Worm (Caenorhabditis elegans) whole organism, L1 larva: ENCODE data around the gene egl-6.

Source experiments
- C04F5.9 ChIP-seq: sonication (generic microtip); optimal IDR thresholded peaks from 2 replicates; lab custom pipeline; 2016; ENCODE audit warnings: missing genetic modification characterization, missing compliant biosample characterization
- blmp-1 ChIP-seq: fragments of 150-350 bp; optimal IDR thresholded peaks from 2 replicates; lab custom pipeline; 2014; ENCODE audit warnings: missing biosample characterization, missing genetic modification characterization
- ceh-63 ChIP-seq: fragments of 200-800 bp; sonication (Bioruptor generic); optimal IDR thresholded peaks from 2 replicates; lab custom pipeline; 2018; ENCODE audit warnings: mild to moderate bottlenecking, missing genetic modification characterization, missing compliant biosample characterization
- ces-1 ChIP-seq: fragments of 150-350 bp; optimal IDR thresholded peaks from 2 replicates; lab custom pipeline; 2014; ENCODE audit warnings: missing biosample characterization, missing genetic modification reagents, missing genetic modification characterization
- lin-13 ChIP-seq: fragments of 150-350 bp; optimal IDR thresholded peaks from 2 replicates; lab custom pipeline; 2014; ENCODE audit warnings: missing biosample characterization, missing genetic modification reagents, missing genetic modification characterization
- mab-9 ChIP-seq: fragments of 200-800 bp; sonication (Bioruptor generic); IDR thresholded peaks from 2 replicates; pipeline ENCODE4 v1.3.6; 2022; ENCODE audit warnings: missing genetic modification reagents, missing genetic modification characterization, missing compliant biosample characterization
- nhr-12 ChIP-seq: sonication (generic microtip); optimal IDR thresholded peaks from 2 replicates; lab custom pipeline; 2017; ENCODE audit warnings: missing biosample characterization, missing genetic modification characterization
- nhr-20 ChIP-seq: sonication (generic microtip); optimal IDR thresholded peaks from 2 replicates; lab custom pipeline; 2016; ENCODE audit warnings: mild to moderate bottlenecking, missing genetic modification characterization, missing compliant biosample characterization
- skn-1 ChIP-seq: fragments of 150-350 bp; optimal IDR thresholded peaks from 2 replicates; lab custom pipeline; 2014; ENCODE audit warnings: missing biosample characterization, missing genetic modification characterization
- snpc-4 ChIP-seq: fragments of 150-350 bp; optimal IDR thresholded peaks from 2 replicates; lab custom pipeline; 2014; ENCODE audit warnings: missing biosample characterization, missing genetic modification characterization
- swsn-7 ChIP-seq: sonication (generic microtip); optimal IDR thresholded peaks from 2 replicates; lab custom pipeline; 2016; ENCODE audit warnings: missing genetic modification characterization, missing compliant biosample characterization
- tlp-1 ChIP-seq: fragments of 150-350 bp; optimal IDR thresholded peaks from 2 replicates; lab custom pipeline; 2014; ENCODE audit warnings: missing biosample characterization, missing genetic modification characterization
- unc-130 ChIP-seq: fragments of 150-350 bp; optimal IDR thresholded peaks from 2 replicates; lab custom pipeline; 2017; ENCODE audit warnings: missing biosample characterization, missing genetic modification characterization, inconsistent platforms
- ztf-11 ChIP-seq, 2 experiments: sonication (generic microtip); optimal IDR thresholded peaks; 2 replicates each; lab custom pipeline; 2016 to 2017; ENCODE audit warnings: missing genetic modification characterization in 2 of 2, missing biosample characterization in 1 of 2, missing compliant biosample characterization in 1 of 2

DNA sequence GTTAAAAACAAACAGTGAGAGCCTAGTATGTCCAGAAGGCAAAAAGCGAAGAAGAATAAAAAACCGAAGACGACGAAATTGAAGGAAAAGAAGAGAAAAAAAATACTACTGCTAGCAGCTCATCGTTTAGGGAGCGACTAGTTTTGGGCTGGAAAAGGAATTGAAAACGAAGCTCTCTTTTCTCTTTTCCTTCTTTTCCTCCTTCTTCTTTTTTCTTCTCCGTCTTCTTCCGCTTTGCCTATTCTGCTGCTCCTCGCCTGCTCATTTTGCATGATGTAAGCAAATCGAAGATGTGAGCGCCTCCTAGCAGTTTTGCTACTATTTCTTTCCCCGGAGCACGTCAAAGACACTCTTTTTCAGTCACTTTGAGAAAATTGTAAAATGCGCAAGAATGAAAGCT, 50.8 kb downstream of the egl-6 start:
- TF ChIP-seq ztf-11 (tag; optimal IDR thresholded peaks at IDR 0.05; lab: Kevin White, UChicago) (no peak), unc-130 (tag; lab: Kevin White, UChicago) (no peak), skn-1 (tag; lab: Kevin White, UChicago) (no peak), ces-1 (GFP tag; lab: Kevin White, UChicago) (no peak), nhr-12 (tag; lab: Kevin White, UChicago) (no peak), tlp-1 (tag; lab: Kevin White, UChicago) (no peak), snpc-4 (tag; lab: Kevin White, UChicago) (no peak), ceh-63 (GFP tag; lab: Kevin White, UChicago) (no peak), C04F5.9 (tag; lab: Kevin White, UChicago) (no peak), blmp-1 (tag; lab: Kevin White, UChicago) (no peak), lin-13 (no peak), swsn-7 (tag; lab: Kevin White, UChicago) (no peak), nhr-20 (tag; lab: Kevin White, UChicago) (no peak), mab-9 (GFP tag; lab: Robert Waterston, UW) (no peak)
